ENCODE assay signal across 4 worm cellular contexts in the genomic region with DNA sequence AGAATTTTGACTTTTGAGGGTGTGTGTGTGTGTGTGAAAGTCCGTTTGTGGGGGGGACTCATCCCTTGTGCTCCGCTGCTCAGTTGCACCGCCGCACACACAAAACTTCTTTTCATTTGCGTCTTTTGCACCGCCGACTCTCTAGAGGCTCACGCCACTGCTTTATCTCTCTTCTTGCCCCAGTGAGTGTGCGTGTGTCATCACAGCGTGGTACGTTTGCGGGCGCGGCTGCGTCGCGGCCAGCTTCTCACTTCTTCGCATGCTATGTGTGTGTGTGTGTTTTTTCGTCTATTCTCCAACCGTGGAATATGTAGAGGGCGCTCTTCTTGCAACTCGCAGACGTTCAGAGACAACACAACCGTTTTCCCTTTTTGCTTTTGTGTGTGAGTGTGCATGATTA.
A peak's percentile ranks its signal among the peaks of the same experiment; 100 is the strongest.
TF ChIP-seq lines count a peak whose summit lies in the region.

No protein-coding gene starts in this region.

TF ChIP-seq in whole organism, L2 larva, 48 proteins besides CTCF, POLR2A, EP300 and RAD21 (continues in another document):
- no peak for TF ChIP-seq egl-27 (tag; optimal IDR thresholded peaks at IDR 0.05; lab: Kevin White, UChicago)
- peak; percentile 74 for TF ChIP-seq nhr-129 (tag; optimal IDR thresholded peaks at IDR 0.05; lab: Kevin White, UChicago)
- TF ChIP-seq mdl-1 (tag; optimal IDR thresholded peaks at IDR 0.05; lab: Kevin White, UChicago), result peak; percentile 66 to 80
- TF ChIP-seq unc-55 (GFP tag; optimal IDR thresholded peaks at IDR 0.05; lab: Kevin White, UChicago), result peak; percentile 65
- peak; percentile 73 for TF ChIP-seq sma-9 (GFP tag; optimal IDR thresholded peaks at IDR 0.05; lab: Kevin White, UChicago)
- TF ChIP-seq sma-9 (tag; optimal IDR thresholded peaks at IDR 0.05; lab: Kevin White, UChicago), result no peak
- TF ChIP-seq nhr-6 (tag; optimal IDR thresholded peaks at IDR 0.05; lab: Kevin White, UChicago), result no peak
- TF ChIP-seq F13H6.1 (tag; optimal IDR thresholded peaks at IDR 0.05; lab: Kevin White, UChicago), result peak; percentile 58
- no peak for TF ChIP-seq alr-1 (tag; optimal IDR thresholded peaks at IDR 0.05; lab: Kevin White, UChicago)
- TF ChIP-seq sma-3 (GFP tag; optimal IDR thresholded peaks at IDR 0.05; lab: Kevin White, UChicago), result no peak
- no peak for TF ChIP-seq mbf-1 (tag; optimal IDR thresholded peaks at IDR 0.05; lab: Kevin White, UChicago)
- TF ChIP-seq C34F6.9 (tag; optimal IDR thresholded peaks at IDR 0.05; lab: Kevin White, UChicago), result peak; percentile 65
- peak; percentile 70 for TF ChIP-seq lin-13 (GFP tag; optimal IDR thresholded peaks at IDR 0.05; lab: Kevin White, UChicago)
- peak; percentile 57 for TF ChIP-seq crh-2 (tag; optimal IDR thresholded peaks at IDR 0.05; lab: Kevin White, UChicago)
- TF ChIP-seq lsy-2 (tag; optimal IDR thresholded peaks at IDR 0.05; lab: Kevin White, UChicago), result peak in 1 of 2 experiments; percentile 58
- TF ChIP-seq ceh-16 (tag; optimal IDR thresholded peaks at IDR 0.05; lab: Kevin White, UChicago), result peak; percentile 3
- peak; percentile 93 for TF ChIP-seq snpc-4 (tag; optimal IDR thresholded peaks at IDR 0.05; lab: Kevin White, UChicago)
- peak; percentile 23 for TF ChIP-seq sem-4 (tag; optimal IDR thresholded peaks at IDR 0.05; lab: Kevin White, UChicago)
- no peak for TF ChIP-seq lin-39 (tag; optimal IDR thresholded peaks at IDR 0.05; lab: Kevin White, UChicago)
- TF ChIP-seq unc-39 (tag; optimal IDR thresholded peaks at IDR 0.05; lab: Kevin White, UChicago), result no peak
- no peak for TF ChIP-seq gmeb-1 (tag; optimal IDR thresholded peaks at IDR 0.05; lab: Kevin White, UChicago)
- TF ChIP-seq elt-3 (tag; optimal IDR thresholded peaks at IDR 0.05; lab: Kevin White, UChicago), result no peak

TF ChIP-seq in whole organism, L4 larva, 104 proteins besides CTCF, POLR2A, EP300 and RAD21 (continues in another document):
- TF ChIP-seq ces-1 (GFP tag; optimal IDR thresholded peaks at IDR 0.05; lab: Kevin White, UChicago) (no peak), ceh-44 (GFP tag; IDR thresholded peaks at IDR 0.05; lab: Robert Waterston, UW) (0 out of 2 replicates have a peak, but pooled peaks have one; percentile 33), ceh-82 (tag; optimal IDR thresholded peaks at IDR 0.05; lab: Kevin White, UChicago) (no peak), ceh-28 (tag; optimal IDR thresholded peaks at IDR 0.05; lab: Kevin White, UChicago) (no peak), ZK546.5 (tag; optimal IDR thresholded peaks at IDR 0.05; lab: Kevin White, UChicago) (no peak), fos-1 (tag; optimal IDR thresholded peaks at IDR 0.05; lab: Kevin White, UChicago) (no peak), nhr-11 (tag; optimal IDR thresholded peaks at IDR 0.05; lab: Kevin White, UChicago) (peak; percentile 62), fkh-10 (GFP tag; optimal IDR thresholded peaks at IDR 0.05; lab: Kevin White, UChicago) (peak; percentile 68), gei-8 (GFP tag; optimal IDR thresholded peaks at IDR 0.05; lab: Kevin White, UChicago) (no peak), php-3 (GFP tag; IDR thresholded peaks at IDR 0.05; lab: Robert Waterston, UW) (no peak), mdt-29 (GFP tag; IDR thresholded peaks at IDR 0.05; lab: Robert Waterston, UW) (no peak), set-16 (GFP tag; IDR thresholded peaks at IDR 0.05; lab: Robert Waterston, UW) (peak; percentile 64), lin-38 (GFP tag; IDR thresholded peaks at IDR 0.05; lab: Robert Waterston, UW) (no peak), dmd-6 (GFP tag; IDR thresholded peaks at IDR 0.05; lab: Robert Waterston, UW) (peak; percentile 39), Y75B8A.6 (GFP tag; IDR thresholded peaks at IDR 0.05; lab: Robert Waterston, UW) (no peak), lin-15B (tag; optimal IDR thresholded peaks at IDR 0.05; lab: Kevin White, UChicago) (no peak), pha-4 (GFP tag; IDR thresholded peaks at IDR 0.05; lab: Robert Waterston, UW) (peak; percentile 36; the same call in 1 of the 2 replicates), pha-4 (tag; optimal IDR thresholded peaks at IDR 0.05; lab: Kevin White, UChicago) (no peak), attf-4 (tag; optimal IDR thresholded peaks at IDR 0.05; lab: Kevin White, UChicago) (no peak), mxl-2 (GFP tag; conservative IDR thresholded peaks at IDR 0.05; lab: Robert Waterston, UW) (no peak), F49E8.2 (tag; optimal IDR thresholded peaks at IDR 0.05; lab: Kevin White, UChicago; ENCODE audit: borderline replicate concordance) (no peak), spr-1 (tag; optimal IDR thresholded peaks at IDR 0.05; lab: Kevin White, UChicago) (no peak), madf-5 (GFP tag; IDR thresholded peaks at IDR 0.05; lab: Robert Waterston, UW) (no peak)

TF ChIP-seq in whole organism, late embryonic, 69 proteins besides CTCF, POLR2A, EP300 and RAD21 (continues in another document):
- TF ChIP-seq nfya-1 (tag; optimal IDR thresholded peaks at IDR 0.05; lab: Kevin White, UChicago) (peak; percentile 62), pha-2 (tag; optimal IDR thresholded peaks at IDR 0.05; lab: Kevin White, UChicago) (peak; percentile 47), ceh-6 (GFP tag; optimal IDR thresholded peaks at IDR 0.05; lab: Kevin White, UChicago) (peak; percentile 48), dmd-4 (tag; optimal IDR thresholded peaks at IDR 0.05; lab: Kevin White, UChicago; ENCODE audit: borderline replicate concordance) (peak; percentile 13), ceh-19 (GFP tag; optimal IDR thresholded peaks at IDR 0.05; lab: Kevin White, UChicago) (no peak), sox-2 (GFP tag; IDR thresholded peaks at IDR 0.05; lab: Robert Waterston, UW) (no peak), madf-2 (tag; optimal IDR thresholded peaks at IDR 0.05; lab: Kevin White, UChicago) (peak; percentile 9), lim-6 (tag; optimal IDR thresholded peaks at IDR 0.05; lab: Kevin White, UChicago) (no peak), pros-1 (tag; optimal IDR thresholded peaks at IDR 0.05; lab: Kevin White, UChicago) (no peak), C08G9.2 (tag; optimal IDR thresholded peaks at IDR 0.05; lab: Kevin White, UChicago) (peak; percentile 6), ama-1 (optimal IDR thresholded peaks at IDR 0.05; lab: Kevin White, UChicago) (no peak), ceh-31 (tag; optimal IDR thresholded peaks at IDR 0.05; lab: Kevin White, UChicago) (peak; percentile 68), ceh-18 (tag; optimal IDR thresholded peaks at IDR 0.05; lab: Kevin White, UChicago) (peak; percentile 61), gmeb-2 (tag; optimal IDR thresholded peaks at IDR 0.05; lab: Kevin White, UChicago) (peak; percentile 5), K09A11.1 (tag; optimal IDR thresholded peaks at IDR 0.05; lab: Kevin White, UChicago; ENCODE audit: insufficient read depth) (no peak), sox-4 (tag; optimal IDR thresholded peaks at IDR 0.05; lab: Kevin White, UChicago) (peak; percentile 2), F13H6.1 (tag; optimal IDR thresholded peaks at IDR 0.05; lab: Kevin White, UChicago) (peak; percentile 43), ceh-9 (tag; optimal IDR thresholded peaks at IDR 0.05; lab: Kevin White, UChicago) (no peak), syd-9 (tag; optimal IDR thresholded peaks at IDR 0.05; lab: Kevin White, UChicago) (peak; percentile 12), pat-9 (tag; optimal IDR thresholded peaks at IDR 0.05; lab: Kevin White, UChicago) (no peak), T23F11.4 (GFP tag; optimal IDR thresholded peaks at IDR 0.05; lab: Kevin White, UChicago) (no peak), sdc-2 (tag; optimal IDR thresholded peaks at IDR 0.05; lab: Kevin White, UChicago) (peak; percentile 52), tbx-2 (tag; optimal IDR thresholded peaks at IDR 0.05; lab: Kevin White, UChicago) (peak; percentile 72), unc-42 (tag; optimal IDR thresholded peaks at IDR 0.05; lab: Kevin White, UChicago) (peak; percentile 55), K02D7.2 (tag; optimal IDR thresholded peaks at IDR 0.05; lab: Kevin White, UChicago) (no peak)

TF ChIP-seq in whole organism, mixed stage, embryonic, 35 proteins besides CTCF, POLR2A, EP300 and RAD21 (continues in another document):
- TF ChIP-seq mls-2 (tag; optimal IDR thresholded peaks at IDR 0.05; lab: Kevin White, UChicago) (peak; percentile 45), M03D4.4 (tag; optimal IDR thresholded peaks at IDR 0.05; lab: Kevin White, UChicago) (no peak), ces-1 (GFP tag; optimal IDR thresholded peaks at IDR 0.05; lab: Kevin White, UChicago) (no peak), ztf-11 (tag; optimal IDR thresholded peaks at IDR 0.05; lab: Kevin White, UChicago) (no peak), mab-5 (tag; optimal IDR thresholded peaks at IDR 0.05; lab: Kevin White, UChicago) (no peak), mep-1 (tag; optimal IDR thresholded peaks at IDR 0.05; lab: Kevin White, UChicago) (peak; percentile 21), bed-3 (GFP tag; optimal IDR thresholded peaks at IDR 0.05; lab: Kevin White, UChicago) (no peak), nhr-237 (tag; optimal IDR thresholded peaks at IDR 0.05; lab: Kevin White, UChicago) (peak; percentile 3), drap-1 (GFP tag; optimal IDR thresholded peaks at IDR 0.05; lab: Kevin White, UChicago) (no peak), elt-3 (tag; optimal IDR thresholded peaks at IDR 0.05; lab: Kevin White, UChicago) (no peak), nhr-76 (tag; optimal IDR thresholded peaks at IDR 0.05; lab: Kevin White, UChicago) (no peak), ceh-83 (GFP tag; optimal IDR thresholded peaks at IDR 0.05; lab: Kevin White, UChicago) (no peak), tbx-8 (GFP tag; optimal IDR thresholded peaks at IDR 0.05; lab: Kevin White, UChicago) (no peak), ceh-43 (GFP tag; optimal IDR thresholded peaks at IDR 0.05; lab: Kevin White, UChicago) (peak; percentile 3), snpc-4 (tag; optimal IDR thresholded peaks at IDR 0.05; lab: Kevin White, UChicago) (no peak), elt-1 (tag; optimal IDR thresholded peaks at IDR 0.05; lab: Kevin White, UChicago; ENCODE audit: borderline replicate concordance, insufficient read depth) (no peak), unc-62 (GFP tag; optimal IDR thresholded peaks at IDR 0.05; lab: Kevin White, UChicago) (no peak), sem-2 (GFP tag; optimal IDR thresholded peaks at IDR 0.05; lab: Kevin White, UChicago) (no peak), sptf-1 (tag; optimal IDR thresholded peaks at IDR 0.05; lab: Kevin White, UChicago) (peak; percentile 18), lin-32 (GFP tag; optimal IDR thresholded peaks at IDR 0.05; lab: Kevin White, UChicago) (no peak), zip-8 (tag; optimal IDR thresholded peaks at IDR 0.05; lab: Kevin White, UChicago) (no peak), unc-39 (tag; optimal IDR thresholded peaks at IDR 0.05; lab: Kevin White, UChicago) (no peak), blmp-1 (tag; optimal IDR thresholded peaks at IDR 0.05; lab: Kevin White, UChicago) (no peak), hlh-1 (tag; optimal IDR thresholded peaks at IDR 0.05; lab: Kevin White, UChicago) (peak; percentile 17), unc-120 (tag; optimal IDR thresholded peaks at IDR 0.05; lab: Kevin White, UChicago; ENCODE audit: poor library complexity, severe bottlenecking) (peak; percentile 30), flh-1 (GFP tag; optimal IDR thresholded peaks at IDR 0.05; lab: Kevin White, UChicago) (no peak), pha-4 (tag; optimal IDR thresholded peaks at IDR 0.05; lab: Kevin White, UChicago) (peak; percentile 61), cnd-1 (tag; optimal IDR thresholded peaks at IDR 0.05; lab: Kevin White, UChicago) (peak; percentile 25)
